Worm (Caenorhabditis elegans) whole organism, young adult: ENCODE measurements around the gene grd-3.

Source experiments
- F39B2.1 ChIP-seq: fragments of 200-800 bp; sonication (Bioruptor generic); IDR thresholded peaks from 2 replicates; pipeline ENCODE4 v1.3.6; 2022; ENCODE audit warnings: missing genetic modification reagents, missing genetic modification characterization, missing compliant biosample characterization
- F57A8.1 ChIP-seq: fragments of 200-800 bp; sonication (Bioruptor generic); optimal IDR thresholded peaks from 2 replicates; lab custom pipeline; 2018; ENCODE audit warnings: mild to moderate bottlenecking, missing genetic modification characterization, moderate library complexity, missing compliant biosample characterization
- K12H6.12 ChIP-seq: fragments of 200-800 bp; sonication (Bioruptor generic); optimal IDR thresholded peaks from 2 replicates; lab custom pipeline; 2018; ENCODE audit warnings: mild to moderate bottlenecking, missing genetic modification characterization, missing compliant biosample characterization
- ZK185.1 ChIP-seq: sonication (generic microtip); optimal IDR thresholded peaks from 2 replicates; lab custom pipeline; 2016; ENCODE audit warnings: mild to moderate bottlenecking, missing genetic modification characterization, missing compliant biosample characterization; ENCODE audit not compliant: poor library complexity, severe bottlenecking
- aptf-2 ChIP-seq: fragments of 200-800 bp; sonication (Bioruptor generic); conservative IDR thresholded peaks from 2 replicates; pipeline ENCODE4 v1.3.6; 2022; ENCODE audit warnings: missing genetic modification reagents, missing genetic modification characterization, missing compliant biosample characterization
- aptf-3 ChIP-seq: fragments of 200-800 bp; sonication (Bioruptor generic); IDR thresholded peaks from 2 replicates; pipeline ENCODE4 v1.3.6; 2022; ENCODE audit warnings: missing genetic modification characterization, missing compliant biosample characterization
- ceh-58 ChIP-seq: fragments of 200-800 bp; sonication (Bioruptor generic); IDR thresholded peaks from 2 replicates; pipeline ENCODE4 v1.3.6; 2022; ENCODE audit warnings: missing genetic modification characterization, missing compliant biosample characterization
- hsf-1 ChIP-seq: fragments of 200-800 bp; sonication (Bioruptor generic); IDR thresholded peaks from 2 replicates; pipeline ENCODE4 v1.3.6; 2022; ENCODE audit warnings: missing genetic modification reagents, missing genetic modification characterization, missing compliant biosample characterization
- lag-1 ChIP-seq: fragments of 200-800 bp; sonication (Bioruptor generic); IDR thresholded peaks from 2 replicates; pipeline ENCODE4 v1.3.6; 2022; ENCODE audit warnings: missing genetic modification reagents, missing genetic modification characterization, missing compliant biosample characterization
- lir-1 ChIP-seq: fragments of 200-800 bp; sonication (Bioruptor generic); conservative IDR thresholded peaks from 2 replicates; pipeline ENCODE4 v1.3.6; 2022; ENCODE audit warnings: missing genetic modification reagents, missing genetic modification characterization, missing compliant biosample characterization
- mcd-1 ChIP-seq: fragments of 200-800 bp; sonication (Bioruptor generic); IDR thresholded peaks from 2 replicates; pipeline ENCODE4 v1.3.6; 2022; ENCODE audit warnings: missing genetic modification reagents, missing genetic modification characterization, missing compliant biosample characterization
- nfya-1 ChIP-seq: sonication (generic microtip); optimal IDR thresholded peaks from 2 replicates; lab custom pipeline; 2017; ENCODE audit warnings: antibody characterized with exemption, missing compliant biosample characterization, missing genetic modification characterization, borderline replicate concordance; ENCODE audit not compliant: insufficient read depth
- pha-4 ChIP-seq: fragments of 150-350 bp; sonication (generic microtip); optimal IDR thresholded peaks from 2 replicates; lab custom pipeline; 2014; ENCODE audit warnings: missing biosample characterization, missing genetic modification reagents, missing genetic modification characterization
- unc-62 ChIP-seq: fragments of 150-350 bp; optimal IDR thresholded peaks from 2 replicates; lab custom pipeline; 2014; ENCODE audit warnings: missing biosample characterization, missing genetic modification reagents, missing genetic modification characterization

DNA sequence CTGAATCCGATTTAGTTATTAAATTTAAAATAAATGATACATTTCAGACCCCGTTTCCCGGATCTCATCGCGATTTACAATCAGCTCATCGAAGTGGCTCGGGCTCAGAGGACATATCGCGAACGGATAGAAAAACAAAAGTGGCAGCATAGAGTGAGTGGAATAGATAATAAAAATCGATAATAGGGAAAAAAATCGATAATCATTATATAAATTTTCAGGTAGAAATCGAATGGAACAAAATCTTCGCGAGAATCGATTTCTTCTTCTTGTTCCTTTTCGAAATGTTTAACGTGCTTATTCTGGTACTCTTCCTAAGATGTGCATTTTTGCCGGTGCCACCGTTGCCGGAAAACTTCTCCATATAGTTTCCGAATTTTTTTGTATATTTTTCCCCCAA lies 20.7 kb upstream of the grd-3 start:
- TF ChIP-seq F39B2.1 (GFP tag; lab: Robert Waterston, UW) (no peak), ZK185.1 (tag; lab: Kevin White, UChicago) (no peak), aptf-2 (GFP tag; lab: Robert Waterston, UW) (no peak), lir-1 (GFP tag; lab: Robert Waterston, UW) (no peak), mcd-1 (GFP tag; lab: Robert Waterston, UW) (no peak), unc-62 (GFP tag; lab: Kevin White, UChicago) (no peak), hsf-1 (GFP tag; lab: Robert Waterston, UW) (no peak), pha-4 (tag; lab: Kevin White, UChicago) (no peak), K12H6.12 (tag; lab: Kevin White, UChicago) (no peak), lag-1 (no peak), aptf-3 (no peak), nfya-1 (tag; lab: Kevin White, UChicago) (no peak), F57A8.1 (GFP tag; lab: Kevin White, UChicago) (no peak), ceh-58 (GFP tag; lab: Robert Waterston, UW) (no peak)
